Worm (Caenorhabditis elegans) whole organism, late embryonic: ENCODE results near the gene F54D5.2.

ENCODE experiments used
- nhr-11 ChIP-seq: fragments of 150-350 bp; optimal IDR thresholded peaks from 2 replicates; lab custom pipeline; 2014; ENCODE audit warnings: missing biosample characterization, missing genetic modification characterization
- pha-4 ChIP-seq: fragments of 150-350 bp; optimal IDR thresholded peaks from 2 replicates; lab custom pipeline; 2018; ENCODE audit warnings: missing biosample characterization, missing genetic modification reagents, missing genetic modification characterization

DNA sequence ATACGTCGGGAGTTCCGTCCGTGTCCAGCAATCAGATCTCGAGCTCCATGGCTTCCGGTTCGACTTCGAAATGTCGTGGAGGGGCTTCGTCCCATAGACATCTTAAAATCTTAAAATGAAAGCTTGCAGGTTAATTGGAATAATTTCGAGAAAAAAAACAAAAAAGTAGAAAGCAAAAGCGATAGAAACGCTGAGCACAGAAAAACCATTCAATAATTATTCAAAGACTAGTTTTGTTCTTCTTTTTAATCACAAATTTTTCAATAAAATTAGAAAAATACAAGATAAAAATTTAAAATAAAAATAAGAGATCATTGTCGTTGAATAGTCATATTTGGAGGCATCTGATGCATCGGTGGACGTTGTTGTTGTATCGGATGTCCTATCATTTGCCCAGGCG lies 46.0 kb upstream of the F54D5.2 start, which contains the start of gene age-1:
- no peak for TF ChIP-seq pha-4 (tag; lab: Kevin White, UChicago)
- TF ChIP-seq nhr-11 (tag; lab: Kevin White, UChicago) = no peak
